Worm (Caenorhabditis elegans): ENCODE results near the gene odr-10.

The odr-10 gene

ce11 chrX:6902958-6903357 is 37.2 kb upstream of the odr-10 start:
- TF ChIP-seq fkh-10 (GFP tag; optimal IDR thresholded peaks at IDR 0.05) (no peak), skn-1 (tag; optimal IDR thresholded peaks at IDR 0.05) (peak; percentile 26), swsn-7 (tag; optimal IDR thresholded peaks at IDR 0.05) (peak; percentile 51), ceh-90 (tag; optimal IDR thresholded peaks at IDR 0.05) (no peak), sptf-1 (tag; optimal IDR thresholded peaks at IDR 0.05) (no peak), nhr-76 (tag; optimal IDR thresholded peaks at IDR 0.05) (no peak), nhr-19 (GFP tag; conservative IDR thresholded peaks at IDR 0.05) (peak; percentile 65), elt-3 (tag; optimal IDR thresholded peaks at IDR 0.05) (peak in 1 of 6 experiments; percentile 26), ama-1 (optimal IDR thresholded peaks at IDR 0.05) (no peak), hlh-4 (tag; optimal IDR thresholded peaks at IDR 0.05) (no peak), alr-1 (tag; optimal IDR thresholded peaks at IDR 0.05; ENCODE audit: borderline replicate concordance) (no peak), F16B12.6 (tag; optimal IDR thresholded peaks at IDR 0.05) (no peak), lin-39 (tag; optimal IDR thresholded peaks at IDR 0.05) (no peak), lin-13 (GFP tag; optimal IDR thresholded peaks at IDR 0.05) (peak; percentile 53), efl-1 (optimal IDR thresholded peaks at IDR 0.05) (peak; percentile 5 to 20), efl-1 (GFP tag; optimal IDR thresholded peaks at IDR 0.05 in 1 of 2) (peak in 1 of 2 experiments; percentile 90), fkh-8 (tag; optimal IDR thresholded peaks at IDR 0.05) (peak; percentile 30), blmp-1 (tag; optimal IDR thresholded peaks at IDR 0.05) (peak; percentile 9), unc-86 (tag; optimal IDR thresholded peaks at IDR 0.05) (no peak), ceh-63 (GFP tag; optimal IDR thresholded peaks at IDR 0.05) (no peak), C04F5.9 (tag; optimal IDR thresholded peaks at IDR 0.05) (no peak), Y116A8C.19 (tag; optimal IDR thresholded peaks at IDR 0.05; ENCODE audit: borderline replicate concordance) (no peak), unc-62 (GFP tag; optimal IDR thresholded peaks at IDR 0.05) (no peak), nhr-12 (tag; optimal IDR thresholded peaks at IDR 0.05) (no peak), xbp-1 (tag; optimal IDR thresholded peaks at IDR 0.05) (peak; percentile 59), sox-4 (tag; optimal IDR thresholded peaks at IDR 0.05) (no peak), C34B4.2 (tag; optimal IDR thresholded peaks at IDR 0.05) (no peak), nhr-85 (tag) (peak; percentile 72), pax-3 (tag; optimal IDR thresholded peaks at IDR 0.05) (no peak), mab-9 (GFP tag; IDR thresholded peaks at IDR 0.05) (peak; percentile 46; the same call in 1 of the 2 replicates), nhr-20 (tag; optimal IDR thresholded peaks at IDR 0.05) (peak; percentile 62), zip-4 (GFP tag; optimal IDR thresholded peaks at IDR 0.05) (peak; percentile 11), nhr-11 (tag; optimal IDR thresholded peaks at IDR 0.05) (no peak), lir-3 (tag; optimal IDR thresholded peaks at IDR 0.05; ENCODE audit: poor library complexity) (peak; percentile 36), lsy-2 (tag; optimal IDR thresholded peaks at IDR 0.05) (peak; percentile 16 to 58), hpl-2 (GFP tag; optimal IDR thresholded peaks at IDR 0.05) (peak; percentile 48), aly-2 (tag; optimal IDR thresholded peaks at IDR 0.05) (no peak), lin-35 (GFP tag; optimal IDR thresholded peaks at IDR 0.05) (peak in 1 of 2 experiments; percentile 73), mdl-1 (tag; optimal IDR thresholded peaks at IDR 0.05) (peak in 1 of 2 experiments; percentile 76), rnt-1 (tag; optimal IDR thresholded peaks at IDR 0.05) (peak; percentile 75), egl-13 (tag; optimal IDR thresholded peaks at IDR 0.05) (no peak), tbx-2 (tag; optimal IDR thresholded peaks at IDR 0.05) (peak; percentile 42), unc-130 (tag; optimal IDR thresholded peaks at IDR 0.05) (peak; percentile 15), snpc-4 (tag; optimal IDR thresholded peaks at IDR 0.05) (no peak), isw-1 (GFP tag; IDR thresholded peaks at IDR 0.05) (no peak), tlp-1 (tag; optimal IDR thresholded peaks at IDR 0.05) (no peak), nhr-77 (tag; optimal IDR thresholded peaks at IDR 0.05) (peak; percentile 30), hlh-17 (GFP tag; optimal IDR thresholded peaks at IDR 0.05; ENCODE audit: borderline replicate concordance) (no peak), ceh-82 (tag; optimal IDR thresholded peaks at IDR 0.05) (peak in 2 of 3 experiments; percentile 3 to 43), ztf-4 (tag; optimal IDR thresholded peaks at IDR 0.05) (no peak), sup-37 (GFP tag; optimal IDR thresholded peaks at IDR 0.05) (no peak), efl-3 (GFP tag; optimal IDR thresholded peaks at IDR 0.05) (no peak), ceh-8 (GFP tag; optimal IDR thresholded peaks at IDR 0.05) (no peak), ztf-11 (tag; optimal IDR thresholded peaks at IDR 0.05) (no peak)

All from whole organism, L1 larva.